Worm (Caenorhabditis elegans) whole organism, midembryonic: ENCODE measurements around the gene alh-12.

Source experiments
- T22C8.4 ChIP-seq: fragments of 200-800 bp; sonication (Bioruptor generic); IDR thresholded peaks from 2 replicates; pipeline ENCODE4 v1.3.6; 2022; ENCODE audit warnings: missing genetic modification characterization, missing compliant biosample characterization
- cog-1 ChIP-seq: sonication (generic microtip); optimal IDR thresholded peaks from 2 replicates; lab custom pipeline; 2016; ENCODE audit warnings: missing genetic modification characterization, missing compliant biosample characterization
- flt-1 ChIP-seq: fragments of 200-800 bp; sonication (Bioruptor generic); IDR thresholded peaks from 2 replicates; pipeline ENCODE4 v1.3.6; 2022; ENCODE audit warnings: missing genetic modification characterization, missing compliant biosample characterization
- klf-2 ChIP-seq: fragments of 200-800 bp; sonication (Bioruptor generic); conservative IDR thresholded peaks from 2 replicates; pipeline ENCODE4 v1.3.6; 2022; ENCODE audit warnings: missing genetic modification reagents, missing genetic modification characterization, missing compliant biosample characterization
- med-1 ChIP-seq: sonication (generic microtip); optimal IDR thresholded peaks from 2 replicates; lab custom pipeline; 2017; ENCODE audit warnings: missing genetic modification characterization, mild to moderate bottlenecking, missing compliant biosample characterization, antibody characterized with exemption, missing genetic modification reagents; ENCODE audit not compliant: insufficient read depth
- ref-1 ChIP-seq: fragments of 200-800 bp; sonication (Bioruptor generic); conservative IDR thresholded peaks from 2 replicates; pipeline ENCODE4 v1.3.6; 2022; ENCODE audit warnings: missing genetic modification reagents, missing genetic modification characterization, missing compliant biosample characterization
- tab-1 ChIP-seq: fragments of 200-800 bp; sonication (Bioruptor generic); IDR thresholded peaks from 2 replicates; pipeline ENCODE4 v1.3.6; 2022; ENCODE audit warnings: missing genetic modification characterization, missing compliant biosample characterization
- ztf-23 ChIP-seq: fragments of 200-800 bp; sonication (Bioruptor generic); IDR thresholded peaks from 2 replicates; pipeline ENCODE4 v1.3.6; 2022; ENCODE audit warnings: missing genetic modification reagents, missing genetic modification characterization, missing compliant biosample characterization
- ztf-29 ChIP-seq: fragments of 200-800 bp; sonication (Bioruptor generic); IDR thresholded peaks from 2 replicates; pipeline ENCODE4 v1.3.6; 2022; ENCODE audit warnings: missing genetic modification reagents, missing genetic modification characterization, missing compliant biosample characterization

Gene alh-12

DNA sequence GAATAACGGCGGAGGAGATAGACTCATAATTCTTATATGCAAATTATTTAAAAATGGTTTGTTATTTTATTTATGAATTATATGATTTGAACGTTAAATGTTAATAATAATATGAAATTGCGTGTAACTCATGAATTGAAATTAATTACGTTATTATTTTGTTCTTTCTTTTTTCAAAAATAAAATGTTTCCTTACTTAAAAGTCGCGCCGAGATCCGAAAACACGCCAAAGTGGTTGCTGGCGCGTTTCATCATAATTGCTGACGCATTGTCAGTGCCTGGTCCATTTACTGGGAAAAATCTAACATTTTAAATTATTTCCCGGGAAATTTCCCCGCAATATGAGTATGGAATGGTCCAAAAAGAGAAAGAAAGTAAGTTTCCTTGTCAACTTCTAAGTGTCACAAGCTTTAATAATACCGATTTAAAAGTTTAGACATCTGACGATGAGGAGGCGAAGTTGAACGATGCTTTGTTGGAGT is 45.6 kb downstream of the alh-12 start, which contains the start of the genes C07H6.9 and sap-140:
Gene C07H6.9, minus strand, starts transcription at position 51 of the 482 bp plus-strand sequence.
Gene sap-140, plus strand, starts transcription at position 318 of the 482 bp plus-strand sequence.
- TF ChIP-seq cog-1 (tag; lab: Kevin White, UChicago) (peak; percentile 17), ref-1 (no peak), ztf-29 (GFP tag; lab: Robert Waterston, UW) (no peak), med-1 (GFP tag; lab: Kevin White, UChicago) (peak; percentile 13), ztf-23 (GFP tag; lab: Robert Waterston, UW) (no peak), T22C8.4 (GFP tag; lab: Robert Waterston, UW) (no peak), tab-1 (GFP tag; lab: Robert Waterston, UW) (no peak), flt-1 (GFP tag; lab: Robert Waterston, UW) (no peak), klf-2 (no peak)
